Worm (Caenorhabditis elegans): ENCODE measurements around the gene Y49F6B.19.
A peak's percentile ranks its signal among the peaks of the same experiment; 100 is the strongest.
"Not testable (repeated sequence)": the region's sequence is repeated elsewhere in the genome, so short reads cannot be mapped to it uniquely, and the experiment has no call there.

Gene Y49F6B.19

DNA sequence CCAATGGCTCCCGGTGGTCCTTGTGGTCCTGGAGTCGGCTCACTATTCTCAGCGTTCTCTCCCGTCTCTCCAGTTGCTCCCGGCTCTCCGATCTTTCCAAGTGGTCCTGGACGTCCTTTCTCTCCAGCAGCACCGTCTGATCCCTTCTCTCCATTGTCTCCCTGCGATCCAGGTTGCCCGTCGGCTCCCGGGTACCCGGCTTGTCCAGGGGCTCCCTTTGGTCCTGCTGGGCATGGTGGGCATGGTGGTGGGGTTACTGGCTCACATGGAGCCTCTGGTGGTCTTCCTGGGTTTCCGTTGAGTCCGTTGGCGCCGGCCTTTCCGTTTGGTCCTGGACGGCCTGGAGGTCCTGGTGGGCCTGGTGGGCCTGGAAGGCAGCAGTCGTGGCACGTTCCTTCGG lies 11.8 kb downstream of the Y49F6B.19 start:
- TF ChIP-seq B0310.2 (tag; optimal IDR thresholded peaks at IDR 0.05) (no peak), pes-1 (GFP tag; IDR thresholded peaks at IDR 0.05) (no peak), tra-4 (tag; optimal IDR thresholded peaks at IDR 0.05) (no peak), F13C5.2 (tag; optimal IDR thresholded peaks at IDR 0.05) (no peak), aly-1 (tag; optimal IDR thresholded peaks at IDR 0.05) (no peak), flt-1 (GFP tag; IDR thresholded peaks at IDR 0.05) (no peak)

- TF ChIP-seq ceh-13 (GFP tag; optimal IDR thresholded peaks at IDR 0.05) (no peak), hmg-4 (GFP tag; optimal IDR thresholded peaks at IDR 0.05) (no peak), ceh-36 (tag; optimal IDR thresholded peaks at IDR 0.05) (no peak), hnd-1 (tag; optimal IDR thresholded peaks at IDR 0.05) (no peak), B0310.2 (tag; optimal IDR thresholded peaks at IDR 0.05) (no peak), ama-1 (optimal IDR thresholded peaks at IDR 0.05) (no peak), flt-1 (GFP tag; IDR thresholded peaks at IDR 0.05) (no peak), ets-7 (tag; optimal IDR thresholded peaks at IDR 0.05) (no peak), scrt-1 (GFP tag; IDR thresholded peaks at IDR 0.05) (no peak), tbx-37 (GFP tag; conservative IDR thresholded peaks at IDR 0.05) (no peak), tbx-11 (GFP tag; IDR thresholded peaks at IDR 0.05) (no peak), pes-1 (GFP tag; IDR thresholded peaks at IDR 0.05) (no peak), sea-1 (GFP tag; conservative IDR thresholded peaks at IDR 0.05) (no peak), hmbx-1 (tag; optimal IDR thresholded peaks at IDR 0.05) (no peak), tra-4 (tag; optimal IDR thresholded peaks at IDR 0.05) (no peak), aly-1 (tag; optimal IDR thresholded peaks at IDR 0.05) (no peak), F13C5.2 (tag; optimal IDR thresholded peaks at IDR 0.05) (no peak)
Observed at ce11 chrII:3499386-3499785, 12.8 kb downstream of the Y49F6B.19 start, which contains the start of gene Y49F6B.9. TSS of gene Y49F6B.9 (minus strand) at chrII:3499387.

DNA sequence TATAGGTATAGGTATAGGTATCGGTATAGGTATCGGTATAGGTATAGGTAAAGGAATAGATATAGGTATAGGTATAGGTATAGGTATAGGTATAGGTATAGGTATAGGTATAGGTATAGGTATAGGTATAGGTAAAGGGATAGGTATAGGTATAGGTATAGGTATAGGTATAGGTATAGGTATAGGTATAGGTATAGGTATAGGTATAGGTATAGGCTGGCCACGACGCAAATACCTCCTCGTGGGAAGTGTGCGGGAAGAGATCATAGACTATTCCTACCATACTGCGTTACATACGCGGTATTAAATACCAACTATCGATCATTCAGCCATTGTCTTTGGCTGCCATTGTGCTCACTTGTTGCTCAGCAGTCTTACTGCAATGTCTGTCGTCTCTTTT lies 21.3 kb downstream of the Y49F6B.19 start, which contains the start of gene fbxb-112:
fbxb-112 (plus strand) TSS at position 301 of the 400 bp plus-strand sequence.
- TF ChIP-seq F13C5.2 (tag; optimal IDR thresholded peaks at IDR 0.05); hmbx-1 (tag; optimal IDR thresholded peaks at IDR 0.05); tbx-11 (GFP tag; IDR thresholded peaks at IDR 0.05): not testable (repeated sequence)

- TF ChIP-seq sea-1 (GFP tag; conservative IDR thresholded peaks at IDR 0.05) (0 out of 2 replicates have a peak, but pooled peaks have one; percentile 6), hmg-4 (GFP tag; optimal IDR thresholded peaks at IDR 0.05) (no peak), tbx-37 (GFP tag; conservative IDR thresholded peaks at IDR 0.05) (peak; percentile 68), flt-1 (GFP tag; IDR thresholded peaks at IDR 0.05) (0 out of 2 replicates have a peak, but pooled peaks have one; percentile 17), pes-1 (GFP tag; IDR thresholded peaks at IDR 0.05) (peak; percentile 61; the same call in 1 of the 2 replicates)
Observed at ce11 chrII:3482231-3482630, 29.9 kb downstream of the Y49F6B.19 start, which contains the start of gene smu-2. TSS of gene smu-2 (plus strand) at chrII:3482408.

ce11 chrII:3481584-3481983 lies 30.6 kb downstream of the Y49F6B.19 start, which contains the start of gene Y49F6B.8:
TSS of gene Y49F6B.8 (minus strand) at chrII:3481684.
- TF ChIP-seq ets-7 (tag; optimal IDR thresholded peaks at IDR 0.05) (no peak), ceh-13 (GFP tag; optimal IDR thresholded peaks at IDR 0.05) (no peak), ama-1 (optimal IDR thresholded peaks at IDR 0.05) (no peak), aly-1 (tag; optimal IDR thresholded peaks at IDR 0.05) (no peak), F13C5.2 (tag; optimal IDR thresholded peaks at IDR 0.05) (no peak), tra-4 (tag; optimal IDR thresholded peaks at IDR 0.05) (no peak), tbx-37 (GFP tag; conservative IDR thresholded peaks at IDR 0.05) (no peak), pes-1 (GFP tag; IDR thresholded peaks at IDR 0.05) (no peak), tbx-11 (GFP tag; IDR thresholded peaks at IDR 0.05) (no peak)

ce11 chrII:3477171-3477570 lies 35.0 kb downstream of the Y49F6B.19 start, which contains the start of gene fbxb-104:
TSS of gene fbxb-104 (minus strand) at chrII:3477271.
- no peak for TF ChIP-seq F13C5.2 (tag; optimal IDR thresholded peaks at IDR 0.05)
- no peak for TF ChIP-seq ets-7 (tag; optimal IDR thresholded peaks at IDR 0.05)
- TF ChIP-seq ceh-13 (GFP tag; optimal IDR thresholded peaks at IDR 0.05) = no peak
- no peak for TF ChIP-seq scrt-1 (GFP tag; IDR thresholded peaks at IDR 0.05)
- TF ChIP-seq tbx-37 (GFP tag; conservative IDR thresholded peaks at IDR 0.05) = no peak
- TF ChIP-seq tbx-11 (GFP tag; IDR thresholded peaks at IDR 0.05) = no peak
- no peak for TF ChIP-seq aly-1 (tag; optimal IDR thresholded peaks at IDR 0.05)
- TF ChIP-seq sea-1 (GFP tag; conservative IDR thresholded peaks at IDR 0.05) = no peak
- no peak for TF ChIP-seq ama-1 (optimal IDR thresholded peaks at IDR 0.05)
- no peak for TF ChIP-seq B0310.2 (tag; optimal IDR thresholded peaks at IDR 0.05)
- no peak for TF ChIP-seq pes-1 (GFP tag; IDR thresholded peaks at IDR 0.05)

- TF ChIP-seq scrt-1 (GFP tag; IDR thresholded peaks at IDR 0.05) (no peak), ceh-36 (tag; optimal IDR thresholded peaks at IDR 0.05) (peak; percentile 71), tra-4 (tag; optimal IDR thresholded peaks at IDR 0.05) (no peak), hnd-1 (tag; optimal IDR thresholded peaks at IDR 0.05) (no peak), tbx-11 (GFP tag; IDR thresholded peaks at IDR 0.05) (no peak)
Observed at ce11 chrII:3476536-3476935, 35.6 kb downstream of the Y49F6B.19 start.

DNA sequence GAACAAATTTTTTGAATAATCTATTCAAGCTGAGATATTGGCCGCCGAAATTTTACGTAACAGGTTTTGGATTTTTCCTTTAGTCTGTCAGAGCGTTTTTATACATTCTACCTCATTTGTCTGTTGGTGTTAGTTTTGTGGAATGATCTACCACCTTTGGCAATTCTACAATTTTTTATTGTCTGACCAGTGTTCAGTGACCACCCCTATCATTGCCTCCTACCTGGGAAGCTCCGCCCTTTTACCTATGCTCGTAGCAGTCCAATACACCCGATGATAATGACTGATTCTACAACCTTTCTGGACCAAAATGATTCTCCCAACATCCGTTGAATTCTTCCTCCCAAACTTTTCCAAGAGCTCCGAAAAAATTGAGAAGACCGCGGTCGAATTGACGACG lies 38.4 kb downstream of the Y49F6B.19 start, which contains the start of gene sdz-32:
sdz-32 (plus strand) TSS at position 301 of the 400 bp plus-strand sequence.
- TF ChIP-seq F13C5.2 (tag; optimal IDR thresholded peaks at IDR 0.05) (no peak), hnd-1 (tag; optimal IDR thresholded peaks at IDR 0.05) (no peak), sea-1 (GFP tag; conservative IDR thresholded peaks at IDR 0.05) (no peak), tbx-37 (GFP tag; conservative IDR thresholded peaks at IDR 0.05) (no peak), ceh-13 (GFP tag; optimal IDR thresholded peaks at IDR 0.05) (no peak), scrt-1 (GFP tag; IDR thresholded peaks at IDR 0.05) (no peak), aly-1 (tag; optimal IDR thresholded peaks at IDR 0.05) (no peak)
